Worm (Caenorhabditis elegans): ENCODE results near the gene ZK856.6.

DNA sequence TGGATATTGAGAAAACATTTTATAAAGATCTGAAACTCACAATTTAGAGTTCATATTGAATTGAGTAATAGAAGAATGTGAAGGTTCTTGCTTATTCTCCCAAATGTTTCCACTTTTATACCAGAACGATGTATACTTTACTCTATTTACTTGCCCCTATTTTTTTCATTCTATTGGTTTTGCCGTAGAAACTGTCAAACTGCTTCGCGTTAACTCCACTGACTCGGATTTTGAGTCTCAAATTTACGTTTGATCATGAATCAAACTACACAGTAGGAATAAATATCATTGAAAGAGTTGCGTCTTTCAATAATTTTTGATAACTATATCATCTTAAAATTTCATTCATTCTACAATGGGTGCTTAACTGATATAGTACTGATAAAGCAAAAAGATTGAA lies 41.4 kb downstream of the ZK856.6 start, which contains the start of gene fipr-8:
- no peak for TF ChIP-seq unc-62 (GFP tag; optimal IDR thresholded peaks at IDR 0.05)
- no peak for TF ChIP-seq snpc-4 (tag; optimal IDR thresholded peaks at IDR 0.05)

All from whole organism, L2 larva.